Fruit fly (Drosophila melanogaster) whole organism, embryonic: ENCODE measurements around the gene CG42390.

Source experiments
- ATbp ChIP-seq: fragments of 200-800 bp; sonication (Bioruptor generic); optimal IDR thresholded peaks from 2 replicates; lab custom pipeline; 2017; ENCODE audit warnings: missing biosample characterization, mild to moderate bottlenecking, missing genetic modification characterization, missing genetic modification reagents
- Atf3 ChIP-seq: fragments of 200-800 bp; sonication (Bioruptor generic); optimal IDR thresholded peaks from 3 replicates; lab custom pipeline; 2016; ENCODE audit warnings: missing biosample characterization, missing genetic modification characterization
- BEAF-32 ChIP-seq: fragments of 200-800 bp; sonication (Bioruptor generic); optimal IDR thresholded peaks from 3 replicates; lab custom pipeline; 2017; ENCODE audit warnings: missing biosample characterization, missing genetic modification characterization, mild to moderate bottlenecking, moderate library complexity, missing genetic modification reagents
- CG1024 ChIP-seq: fragments of 200-800 bp; sonication (Bioruptor generic); IDR thresholded peaks from 2 replicates; pipeline ENCODE4 v1.3.6; 2022; ENCODE audit warnings: missing biosample characterization, missing genetic modification characterization
- CG10543 ChIP-seq: fragments of 200-800 bp; sonication (Bioruptor generic); optimal IDR thresholded peaks from 3 replicates; lab custom pipeline; 2017; ENCODE audit warnings: missing biosample characterization, mild to moderate bottlenecking, missing genetic modification characterization, moderate library complexity
- CG12104 ChIP-seq: fragments of 200-800 bp; sonication (Bioruptor generic); optimal IDR thresholded peaks from 3 replicates; lab custom pipeline; 2016; ENCODE audit warnings: missing biosample characterization, missing genetic modification characterization
- CG13287 ChIP-seq: fragments of 200-800 bp; sonication (Bioruptor generic); IDR thresholded peaks from 2 replicates; pipeline ENCODE4 v1.3.6; 2022; ENCODE audit warnings: missing biosample characterization, missing genetic modification characterization; ENCODE audit not compliant: partially characterized antibody
- CG14441 ChIP-seq: fragments of 200-800 bp; sonication (Bioruptor generic); IDR thresholded peaks from 2 replicates; pipeline ENCODE4 v1.3.6; 2022; ENCODE audit warnings: missing biosample characterization, missing genetic modification characterization
- CG14710 ChIP-seq: fragments of 200-800 bp; sonication (Bioruptor generic); optimal IDR thresholded peaks from 3 replicates; lab custom pipeline; 2019; ENCODE audit warnings: missing biosample characterization, mild to moderate bottlenecking, missing genetic modification characterization, moderate library complexity
- CG17802 ChIP-seq: fragments of 200-800 bp; sonication (Bioruptor generic); optimal IDR thresholded peaks from 2 replicates; lab custom pipeline; 2018; ENCODE audit warnings: missing biosample characterization, mild to moderate bottlenecking, missing genetic modification characterization, moderate library complexity
- CG2129 ChIP-seq: fragments of 200-800 bp; sonication (Bioruptor generic); IDR thresholded peaks from 2 replicates; pipeline ENCODE4 v1.3.6; 2022; ENCODE audit warnings: missing biosample characterization, missing genetic modification characterization; ENCODE audit not compliant: partially characterized antibody
- CG3163 ChIP-seq: fragments of 200-800 bp; sonication (Bioruptor generic); optimal IDR thresholded peaks from 3 replicates; lab custom pipeline; 2016; ENCODE audit warnings: missing biosample characterization, missing genetic modification characterization
- CG4328 ChIP-seq: fragments of 200-800 bp; sonication (Bioruptor generic); optimal IDR thresholded peaks from 3 replicates; lab custom pipeline; 2017; ENCODE audit warnings: missing biosample characterization, missing genetic modification reagents, missing genetic modification characterization
- CG4360 ChIP-seq: fragments of 200-800 bp; sonication (Bioruptor generic); IDR thresholded peaks from 2 replicates; pipeline ENCODE4 v1.3.6; 2022; ENCODE audit warnings: missing biosample characterization, missing genetic modification characterization
- CG4730 ChIP-seq: fragments of 200-800 bp; sonication (Bioruptor generic); IDR thresholded peaks from 2 replicates; pipeline ENCODE4 v1.3.6; 2022; ENCODE audit warnings: missing biosample characterization, missing genetic modification characterization
- CG4854 ChIP-seq: fragments of 200-800 bp; sonication (Bioruptor generic); optimal IDR thresholded peaks from 2 replicates; lab custom pipeline; 2016; ENCODE audit warnings: missing biosample characterization, missing genetic modification characterization, inconsistent platforms
- CG6683 ChIP-seq: fragments of 200-800 bp; sonication (Bioruptor generic); optimal IDR thresholded peaks from 2 replicates; lab custom pipeline; 2017; ENCODE audit warnings: missing biosample characterization, mild to moderate bottlenecking, missing genetic modification characterization, missing genetic modification reagents
- CG6791 ChIP-seq: fragments of 200-800 bp; sonication (Bioruptor generic); IDR thresholded peaks from 3 replicates; pipeline ENCODE4 v1.3.6; 2022; ENCODE audit warnings: missing biosample characterization, missing genetic modification characterization; ENCODE audit not compliant: partially characterized antibody
- CG7839 ChIP-seq: fragments of 200-800 bp; sonication (Bioruptor generic); optimal IDR thresholded peaks from 3 replicates; lab custom pipeline; 2018; ENCODE audit warnings: missing biosample characterization, mild to moderate bottlenecking, missing genetic modification characterization, moderate library complexity
- CG8944 ChIP-seq: fragments of 200-800 bp; sonication (Bioruptor generic); optimal IDR thresholded peaks from 3 replicates; lab custom pipeline; 2016; ENCODE audit warnings: missing biosample characterization, missing genetic modification characterization
- CG9817 ChIP-seq: fragments of 200-800 bp; sonication (Bioruptor generic); optimal IDR thresholded peaks from 2 replicates; lab custom pipeline; 2018; ENCODE audit warnings: missing biosample characterization, mild to moderate bottlenecking, missing genetic modification characterization, moderate library complexity
- CG9876 ChIP-seq: fragments of 200-800 bp; sonication (Bioruptor generic); optimal IDR thresholded peaks from 2 replicates; lab custom pipeline; 2016; ENCODE audit warnings: missing biosample characterization, missing genetic modification characterization
- ERR ChIP-seq: fragments of 200-800 bp; sonication (Bioruptor generic); optimal IDR thresholded peaks from 2 replicates; lab custom pipeline; 2016; ENCODE audit warnings: missing biosample characterization, missing genetic modification characterization
- Gsc ChIP-seq: fragments of 200-800 bp; sonication (Bioruptor generic); IDR thresholded peaks from 2 replicates; pipeline ENCODE4 v1.3.6; 2022; ENCODE audit warnings: missing biosample characterization, missing genetic modification characterization
- Hr3 ChIP-seq: fragments of 200-800 bp; sonication (Bioruptor generic); optimal IDR thresholded peaks from 3 replicates; lab custom pipeline; 2016; ENCODE audit warnings: missing biosample characterization, missing genetic modification characterization
- Jarid2 ChIP-seq: fragments of 200-800 bp; sonication (Bioruptor generic); optimal IDR thresholded peaks from 3 replicates; lab custom pipeline; 2017; ENCODE audit warnings: mild to moderate bottlenecking, missing biosample characterization, missing genetic modification reagents, missing genetic modification characterization
- Mad ChIP-seq: fragments of 200-800 bp; sonication (Bioruptor generic); optimal IDR thresholded peaks from 2 replicates; lab custom pipeline; 2016; ENCODE audit warnings: missing biosample characterization, missing genetic modification characterization
- NfI ChIP-seq: fragments of 200-800 bp; sonication (Bioruptor generic); optimal IDR thresholded peaks from 3 replicates; lab custom pipeline; 2018; ENCODE audit warnings: missing biosample characterization, mild to moderate bottlenecking, missing genetic modification characterization, moderate library complexity
- Ptx1 ChIP-seq: fragments of 200-800 bp; sonication (Bioruptor generic); IDR thresholded peaks from 2 replicates; pipeline ENCODE4 v1.3.6; 2022; ENCODE audit warnings: missing biosample characterization, missing genetic modification characterization
- aop ChIP-seq: fragments of 200-800 bp; sonication (Bioruptor generic); IDR thresholded peaks from 2 replicates; pipeline ENCODE4 v1.3.6; 2022; ENCODE audit warnings: missing biosample characterization, missing genetic modification characterization
- ase ChIP-seq: fragments of 200-800 bp; sonication (Bioruptor generic); IDR thresholded peaks from 3 replicates; pipeline ENCODE4 v1.3.6; 2022; ENCODE audit warnings: missing biosample characterization, missing genetic modification characterization
- bab2 ChIP-seq: fragments of 200-800 bp; sonication (Bioruptor generic); optimal IDR thresholded peaks from 2 replicates; lab custom pipeline; 2016; ENCODE audit warnings: missing biosample characterization, missing genetic modification characterization
- bsh ChIP-seq, 2 experiments: fragments of 200-800 bp; sonication (Bioruptor generic); optimal IDR thresholded peaks; 2 replicates each; lab custom pipeline; 2017 to 2018; ENCODE audit warnings: mild to moderate bottlenecking in 2 of 2, missing biosample characterization in 2 of 2, missing genetic modification characterization in 2 of 2, moderate library complexity in 1 of 2
- cato ChIP-seq: fragments of 200-800 bp; sonication (Bioruptor generic); optimal IDR thresholded peaks from 2 replicates; lab custom pipeline; 2016; ENCODE audit warnings: missing biosample characterization, missing genetic modification characterization, borderline replicate concordance
- danr ChIP-seq: fragments of 200-800 bp; sonication (Bioruptor generic); IDR thresholded peaks from 2 replicates; pipeline ENCODE4 v1.3.6; 2022; ENCODE audit warnings: missing biosample characterization, missing genetic modification characterization
- dm ChIP-seq: fragments of 200-800 bp; sonication (Bioruptor generic); optimal IDR thresholded peaks from 3 replicates; lab custom pipeline; 2016; ENCODE audit warnings: missing biosample characterization, missing genetic modification characterization
- jing ChIP-seq: fragments of 200-800 bp; sonication (Bioruptor generic); optimal IDR thresholded peaks from 2 replicates; lab custom pipeline; 2018; ENCODE audit warnings: missing biosample characterization, mild to moderate bottlenecking, missing genetic modification characterization
- ken ChIP-seq: fragments of 200-800 bp; sonication (Bioruptor generic); IDR thresholded peaks from 3 replicates; pipeline ENCODE4 v1.3.6; 2022; ENCODE audit warnings: missing biosample characterization, missing genetic modification characterization
- mld ChIP-seq: fragments of 200-800 bp; sonication (Bioruptor generic); IDR thresholded peaks from 3 replicates; pipeline ENCODE4 v1.3.6; 2022; ENCODE audit warnings: missing biosample characterization, missing genetic modification characterization; ENCODE audit not compliant: partially characterized antibody
- nau ChIP-seq: fragments of 200-800 bp; sonication (Bioruptor generic); optimal IDR thresholded peaks from 3 replicates; lab custom pipeline; 2017; ENCODE audit warnings: missing biosample characterization, mild to moderate bottlenecking, missing genetic modification characterization, missing genetic modification reagents
- sc ChIP-seq, 3 experiments: fragments of >200 bp in 2 of 3; fragments of 200-800 bp in 1 of 3; sonication (Bioruptor generic) in 1 of 3; optimal IDR thresholded peaks; 2 replicates in 2 of 3; 3 replicates in 1 of 3; lab custom pipeline; 2017; ENCODE audit warnings: mild to moderate bottlenecking in 1 of 3, missing biosample characterization in 1 of 3, missing genetic modification characterization in 1 of 3, missing genetic modification reagents in 1 of 3
- scrt ChIP-seq: fragments of 200-800 bp; sonication (Bioruptor generic); optimal IDR thresholded peaks from 2 replicates; lab custom pipeline; 2018; ENCODE audit warnings: missing biosample characterization, mild to moderate bottlenecking, missing genetic modification characterization, moderate library complexity
- sim ChIP-seq: fragments of 200-800 bp; sonication (Bioruptor generic); IDR thresholded peaks from 2 replicates; pipeline ENCODE4 v1.3.6; 2022; ENCODE audit warnings: missing biosample characterization, missing genetic modification characterization
- sisA ChIP-seq: fragments of 200-800 bp; sonication (Bioruptor generic); IDR thresholded peaks from 2 replicates; pipeline ENCODE4 v1.3.6; 2022; ENCODE audit warnings: missing biosample characterization, missing genetic modification characterization
- tin ChIP-seq: fragments of 200-800 bp; sonication (Bioruptor generic); optimal IDR thresholded peaks from 3 replicates; lab custom pipeline; 2016; ENCODE audit warnings: missing biosample characterization, missing genetic modification characterization
- zen2 ChIP-seq: fragments of 200-800 bp; sonication (Bioruptor generic); IDR thresholded peaks from 3 replicates; pipeline ENCODE4 v1.3.6; 2022; ENCODE audit warnings: missing biosample characterization, missing genetic modification characterization; ENCODE audit not compliant: partially characterized antibody
- zfh1 ChIP-seq: fragments of 200-800 bp; sonication (Bioruptor generic); IDR thresholded peaks from 3 replicates; pipeline ENCODE4 v1.3.6; 2022; ENCODE audit warnings: missing biosample characterization, missing genetic modification characterization

Gene CG42390

dm6 chr3R:22145425-22146411 is 25.9 kb downstream of the CG42390 start (continued):
- TF ChIP-seq CG13287 (GFP tag; lab: Robert Waterston, UW) (no peak), CG4328 (GFP tag; lab: Kevin White, UChicago) (peak; percentile 17), CG8944 (peak; percentile 58), dm (GFP tag; lab: Kevin White, UChicago) (peak; percentile 40), cato (peak; percentile 11), BEAF-32 (GFP tag; lab: Kevin White, UChicago) (no peak), CG7839 (tag; lab: Kevin White, UChicago) (peak; percentile 86), Hr3 (GFP tag; lab: Kevin White, UChicago) (peak; percentile 70), CG6791 (GFP tag; lab: Robert Waterston, UW) (no peak), CG4730 (GFP tag; lab: Robert Waterston, UW) (peak; percentile 80), aop (no peak), CG14710 (peak; percentile 83), CG12104 (GFP tag; lab: Kevin White, UChicago) (peak; percentile 1), CG1024 (GFP tag; lab: Robert Waterston, UW) (peak; percentile 85), danr (GFP tag; lab: Robert Waterston, UW) (peak; percentile 75), tin (peak; percentile 69), CG17802 (tag; lab: Kevin White, UChicago) (peak; percentile 50), CG4854 (GFP tag; lab: Kevin White, UChicago) (peak; percentile 59), jing (GFP tag; lab: Kevin White, UChicago) (peak; percentile 66), Gsc (GFP tag; lab: Robert Waterston, UW) (peak; percentile 67), CG10543 (GFP tag; lab: Kevin White, UChicago) (no peak), Atf3 (peak; percentile 65), CG14441 (GFP tag; lab: Robert Waterston, UW) (peak; percentile 79), ATbp (GFP tag; lab: Kevin White, UChicago) (peak; percentile 76), CG2129 (no peak), scrt (GFP tag; lab: Kevin White, UChicago) (peak; percentile 27), nau (GFP tag; lab: Kevin White, UChicago) (peak; percentile 51), sc (optimal IDR thresholded peaks at IDR 0.05; lab: Kevin White, UChicago) (no peak), sc (GFP tag; optimal IDR thresholded peaks at IDR 0.05; lab: Kevin White, UChicago) (peak; percentile 80), CG4360 (GFP tag; lab: Robert Waterston, UW) (peak; percentile 95), sisA (GFP tag; lab: Robert Waterston, UW) (peak; percentile 91), ERR (GFP tag; lab: Kevin White, UChicago) (no peak), bab2 (peak; percentile 89), Ptx1 (GFP tag; lab: Robert Waterston, UW) (peak; percentile 85), mld (no peak), zfh1 (GFP tag; lab: Robert Waterston, UW) (peak; percentile 96), zen2 (GFP tag; lab: Robert Waterston, UW) (no peak), Mad (GFP tag; lab: Kevin White, UChicago) (peak; percentile 57), sim (GFP tag; lab: Robert Waterston, UW) (peak; percentile 84), NfI (GFP tag; lab: Kevin White, UChicago) (peak; percentile 4), bsh (GFP tag; optimal IDR thresholded peaks at IDR 0.05; lab: Kevin White, UChicago) (peak in 1 of 2 experiments; percentile 90), ase (peak; percentile 67; the same call in 1 of the 3 replicates), ken (peak; percentile 83), CG9876 (GFP tag; lab: Kevin White, UChicago) (no peak), CG3163 (peak; percentile 15), CG6683 (GFP tag; lab: Kevin White, UChicago) (peak; percentile 52), Jarid2 (GFP tag; lab: Kevin White, UChicago) (peak; percentile 9), CG9817 (tag; lab: Kevin White, UChicago) (peak; percentile 62)
